Worm (Caenorhabditis elegans): ENCODE results near the gene ZK856.19.

The ZK856.19 gene

ce11 chrV:10233330-10233729, 28.6 kb upstream of the ZK856.19 start, which contains the start of gene str-182:
TSS of gene str-182 (minus strand) at chrV:10233430.
- TF ChIP-seq unc-62 (GFP tag; optimal IDR thresholded peaks at IDR 0.05): no peak

DNA sequence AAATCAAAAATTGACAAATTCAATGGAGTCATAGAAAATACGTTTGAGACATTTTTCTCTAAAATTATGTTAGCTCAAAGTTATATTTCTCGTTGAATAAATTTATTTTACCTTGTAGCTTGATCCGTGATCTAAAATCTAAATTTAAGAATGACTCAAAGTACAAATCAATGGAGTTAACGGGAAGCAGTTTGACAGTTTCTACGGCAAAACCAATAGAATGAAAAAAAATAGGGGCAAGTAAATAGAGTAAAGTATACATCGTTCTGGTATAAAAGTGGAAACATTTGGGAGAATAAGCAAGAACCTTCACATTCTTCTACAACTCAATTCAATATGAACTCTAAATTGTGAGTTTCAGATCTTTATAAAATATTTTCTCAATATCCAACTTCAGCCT, 26.2 kb upstream of the ZK856.19 start, which contains the start of gene fipr-6:
Gene fipr-6 (plus strand): TSS at position 301 of the 400 bp plus-strand sequence.
- TF ChIP-seq unc-62 (GFP tag; optimal IDR thresholded peaks at IDR 0.05): no peak

ce11 chrV:10229222-10229879, 24.6 kb upstream of the ZK856.19 start, which contains the start of the genes pyt-1 and fipr-7:
TSS of gene pyt-1 (minus strand) at chrV:10229322.
TSS of gene fipr-7 (plus strand) at chrV:10229829.
- no peak for TF ChIP-seq unc-62 (GFP tag; optimal IDR thresholded peaks at IDR 0.05)

- no peak for TF ChIP-seq unc-62 (GFP tag; optimal IDR thresholded peaks at IDR 0.05)
These were observed 23.6 kb upstream of the ZK856.19 start, which contains the start of gene fipr-4 for ce11 chrV:10228360-10228759. TSS of gene fipr-4 (minus strand) at chrV:10228460.

DNA sequence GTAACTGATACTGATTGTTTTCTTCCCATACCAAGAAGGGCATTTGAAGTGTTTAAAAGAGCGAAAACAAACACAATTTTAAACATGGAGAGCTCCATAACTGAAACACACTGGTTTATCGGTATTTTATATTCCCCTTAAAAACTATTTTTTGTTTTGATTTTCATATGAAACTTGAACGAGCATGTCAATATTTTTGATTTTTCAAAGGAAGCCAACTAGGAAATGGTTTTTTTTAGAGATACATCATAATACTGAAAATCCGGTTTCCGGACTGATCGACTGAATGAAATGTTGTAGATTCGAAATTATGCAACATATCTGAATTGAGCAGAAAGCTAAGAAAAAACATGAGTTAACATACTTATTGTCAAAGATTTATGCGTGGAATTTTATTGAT, 22.6 kb upstream of the ZK856.19 start, which contains the start of gene ttr-19:
Gene ttr-19 (minus strand): TSS at position 101 of the 400 bp plus-strand sequence.
- TF ChIP-seq unc-62 (GFP tag; optimal IDR thresholded peaks at IDR 0.05): no peak

ce11 chrV:10225610-10226009, 20.9 kb upstream of the ZK856.19 start, which contains the start of gene daf-36:
TSS of gene daf-36 (minus strand) at chrV:10225710.
- no peak for TF ChIP-seq unc-62 (GFP tag; optimal IDR thresholded peaks at IDR 0.05)

DNA sequence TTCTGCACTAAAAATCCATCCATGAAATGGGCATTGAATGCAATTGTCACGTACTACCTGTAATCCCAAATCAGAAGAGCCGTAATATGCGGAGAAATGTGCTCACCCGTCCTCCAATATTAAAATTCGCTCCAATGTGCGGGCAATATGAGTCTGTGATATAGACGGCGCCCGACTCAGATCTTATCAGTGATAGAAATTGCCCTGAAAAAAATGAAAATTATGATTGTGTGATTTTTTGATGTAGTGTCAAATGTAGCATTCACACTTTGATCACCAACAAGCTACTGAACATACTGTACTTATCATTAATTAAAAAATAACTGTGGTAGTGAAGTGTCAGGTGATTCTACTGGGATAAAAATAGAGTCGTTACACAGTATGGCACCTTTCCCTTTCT, 19.9 kb upstream of the ZK856.19 start:
- no peak for TF ChIP-seq unc-62 (GFP tag; optimal IDR thresholded peaks at IDR 0.05)

- TF ChIP-seq unc-62 (GFP tag; optimal IDR thresholded peaks at IDR 0.05): no peak
These were observed 17.3 kb upstream of the ZK856.19 start, which contains the start of gene C12D8.20 for ce11 chrV:10222007-10222406. TSS of gene C12D8.20 (plus strand) at chrV:10222307.

ce11 chrV:10221317-10221716, 16.6 kb upstream of the ZK856.19 start, which contains the start of the genes fipr-5 and fipr-9:
TSS of gene fipr-5 (minus strand) at chrV:10221417.
TSS of gene fipr-9 (plus strand) at chrV:10221662.
- no peak for TF ChIP-seq unc-62 (GFP tag; optimal IDR thresholded peaks at IDR 0.05)

DNA sequence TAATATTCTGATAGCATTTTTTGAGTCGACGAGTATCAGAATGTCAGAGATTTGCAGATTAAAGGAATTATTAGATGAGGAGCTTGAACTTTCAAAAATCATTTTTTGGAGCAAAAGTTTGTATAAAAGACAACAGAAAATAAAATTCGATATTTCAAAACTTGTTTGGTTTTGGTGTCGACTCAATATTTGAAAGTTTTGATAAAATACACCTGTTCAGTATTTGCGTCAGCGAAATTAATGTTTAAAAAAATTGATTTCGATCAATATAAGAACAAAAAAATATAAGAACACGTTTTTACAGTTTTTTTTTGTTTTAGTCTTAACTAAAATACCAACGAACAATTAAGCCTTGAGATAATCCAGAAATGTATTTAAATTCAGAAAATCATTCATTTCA, 15.9 kb upstream of the ZK856.19 start, which contains the start of gene C12D8.13:
Gene C12D8.13 (minus strand): TSS at position 101 of the 400 bp plus-strand sequence.
- no peak for TF ChIP-seq unc-62 (GFP tag; optimal IDR thresholded peaks at IDR 0.05)

DNA sequence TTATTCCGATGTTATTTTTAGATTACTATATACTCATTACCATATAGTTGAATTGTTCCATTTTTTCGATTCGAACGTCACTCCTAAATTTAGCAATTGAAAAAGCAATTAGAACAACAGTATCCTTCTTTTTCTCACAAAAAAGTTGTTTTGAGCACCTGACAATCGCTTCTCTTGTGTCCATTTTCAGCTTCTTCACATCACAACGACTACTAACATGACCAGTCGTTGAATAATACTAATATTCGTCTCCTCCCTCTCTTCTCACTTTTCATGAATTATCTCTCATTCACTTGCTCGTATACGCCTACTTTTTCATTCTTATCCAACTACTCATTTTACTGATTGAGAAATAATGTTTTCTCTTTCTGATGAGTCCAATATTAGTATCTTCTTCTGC, 12.0 kb upstream of the ZK856.19 start, which contains the start of gene ZK856.14:
Gene ZK856.14 (plus strand): TSS at position 301 of the 400 bp plus-strand sequence.
- no peak for TF ChIP-seq unc-62 (GFP tag; optimal IDR thresholded peaks at IDR 0.05)

DNA sequence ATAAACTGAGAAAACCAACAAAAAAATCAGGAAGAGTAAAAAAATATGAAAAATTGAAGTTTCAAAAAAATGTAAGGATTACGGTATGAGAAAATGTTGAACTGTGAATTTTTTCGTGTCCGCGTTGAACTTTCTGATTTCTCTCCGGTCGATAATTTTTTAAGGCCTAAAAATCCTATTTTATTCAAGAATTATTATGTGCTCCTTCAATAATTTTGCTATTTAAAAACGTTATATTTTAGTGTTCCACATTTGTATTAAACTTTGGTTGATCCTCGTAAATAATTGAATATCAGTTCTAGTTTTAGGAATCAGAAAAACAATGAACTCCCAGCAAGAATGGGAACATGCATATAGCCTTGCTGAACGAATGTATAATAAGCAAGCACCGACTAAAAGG, 7.9 kb upstream of the ZK856.19 start, which contains the start of gene hpo-40:
Gene hpo-40 (plus strand): TSS at position 301 of the 400 bp plus-strand sequence.
- no peak for TF ChIP-seq unc-62 (GFP tag; optimal IDR thresholded peaks at IDR 0.05)

DNA sequence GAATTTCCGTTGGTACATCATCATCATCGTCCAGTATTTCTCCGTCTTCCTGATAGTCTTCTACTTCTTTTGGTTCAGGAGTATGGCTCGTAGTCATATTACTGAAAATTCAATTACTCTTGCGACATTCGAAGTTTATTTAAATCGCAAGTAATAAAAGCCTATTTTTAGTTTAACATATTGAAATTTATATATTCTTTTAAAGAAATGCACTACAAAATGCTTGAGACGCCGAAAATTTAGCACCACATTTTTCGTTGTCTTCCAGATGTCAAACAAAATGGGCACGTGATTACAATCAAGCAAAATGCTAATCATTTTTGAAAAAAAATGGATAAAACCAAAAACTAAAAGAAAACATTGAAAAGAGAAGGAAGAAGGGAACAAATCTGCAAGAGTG, 7.3 kb upstream of the ZK856.19 start, which contains the start of gene zhit-3:
Gene zhit-3 (minus strand): TSS at position 101 of the 400 bp plus-strand sequence.
- no peak for TF ChIP-seq unc-62 (GFP tag; optimal IDR thresholded peaks at IDR 0.05)

- TF ChIP-seq unc-62 (GFP tag; optimal IDR thresholded peaks at IDR 0.05): no peak
These were observed 5.5 kb upstream of the ZK856.19 start, which contains the start of gene tftc-3 for ce11 chrV:10210244-10210643. TSS of gene tftc-3 (minus strand) at chrV:10210344.

ce11 chrV:10206502-10206901, 1.8 kb upstream of the ZK856.19 start, which contains the start of gene rpc-25:
TSS of gene rpc-25 (minus strand) at chrV:10206602.
- no peak for TF ChIP-seq unc-62 (GFP tag; optimal IDR thresholded peaks at IDR 0.05)

DNA sequence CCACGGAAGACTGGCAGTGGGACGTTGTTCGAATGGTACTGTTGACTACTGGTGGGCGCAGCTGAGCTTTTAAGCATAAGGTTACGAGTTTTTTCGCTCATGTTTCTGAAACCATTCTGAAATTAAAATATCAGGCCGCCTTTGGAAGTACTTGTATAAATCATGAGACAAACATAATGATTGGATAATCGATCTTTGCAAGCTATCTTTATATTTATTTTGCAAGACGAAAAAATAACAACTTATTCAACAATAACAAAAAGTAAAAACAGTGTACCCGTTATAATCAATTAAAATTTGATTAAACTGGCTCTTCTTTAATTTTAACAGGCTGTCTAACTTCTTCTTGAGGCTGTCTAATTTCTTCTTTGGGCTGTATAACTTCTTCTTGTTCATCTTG, 770 bp upstream of the ZK856.19 start, which contains the start of gene ZK856.16:
Gene ZK856.16 (minus strand): TSS at position 101 of the 400 bp plus-strand sequence.
- no peak for TF ChIP-seq unc-62 (GFP tag; optimal IDR thresholded peaks at IDR 0.05)
